Worm (Caenorhabditis elegans) whole organism, mixed stage, embryonic: ENCODE data around the gene R09E12.9.

ENCODE experiments used
- M03D4.4 ChIP-seq: sonication (generic microtip); optimal IDR thresholded peaks from 2 replicates; lab custom pipeline; 2017; ENCODE audit warnings: mild to moderate bottlenecking, missing genetic modification characterization, missing compliant biosample characterization
- bed-3 ChIP-seq: fragments of 200-800 bp; sonication (Bioruptor generic); optimal IDR thresholded peaks from 3 replicates; lab custom pipeline; 2018; ENCODE audit warnings: mild to moderate bottlenecking, missing genetic modification characterization, moderate library complexity, missing compliant biosample characterization
- blmp-1 ChIP-seq: fragments of 150-350 bp; optimal IDR thresholded peaks from 2 replicates; lab custom pipeline; 2014; ENCODE audit warnings: missing biosample characterization, missing genetic modification characterization
- ceh-39 ChIP-seq: fragments of 150-350 bp; optimal IDR thresholded peaks from 2 replicates; lab custom pipeline; 2014; ENCODE audit warnings: missing biosample characterization, missing genetic modification characterization
- ceh-43 ChIP-seq: fragments of 200-800 bp; sonication (Bioruptor generic); optimal IDR thresholded peaks from 2 replicates; lab custom pipeline; 2018; ENCODE audit warnings: mild to moderate bottlenecking, missing genetic modification characterization, moderate library complexity, missing compliant biosample characterization
- ceh-83 ChIP-seq: fragments of 200-800 bp; sonication (Bioruptor generic); optimal IDR thresholded peaks from 2 replicates; lab custom pipeline; 2018; ENCODE audit warnings: mild to moderate bottlenecking, missing genetic modification characterization, missing compliant biosample characterization
- ces-1 ChIP-seq: fragments of 150-350 bp; optimal IDR thresholded peaks from 2 replicates; lab custom pipeline; 2014; ENCODE audit warnings: missing biosample characterization, missing genetic modification reagents, missing genetic modification characterization
- cnd-1 ChIP-seq: fragments of 200-800 bp; sonication (Bioruptor generic); optimal IDR thresholded peaks from 2 replicates; lab custom pipeline; 2018; ENCODE audit warnings: mild to moderate bottlenecking, missing genetic modification characterization, missing compliant biosample characterization
- drap-1 ChIP-seq: fragments of 200-800 bp; sonication (Bioruptor generic); optimal IDR thresholded peaks from 3 replicates; lab custom pipeline; 2018; ENCODE audit warnings: mild to moderate bottlenecking, missing genetic modification characterization, missing compliant biosample characterization
- elt-1 ChIP-seq: sonication (generic microtip); optimal IDR thresholded peaks from 2 replicates; lab custom pipeline; 2017; ENCODE audit warnings: missing genetic modification characterization, mild to moderate bottlenecking, missing compliant biosample characterization, antibody characterized with exemption, moderate library complexity, borderline replicate concordance; ENCODE audit not compliant: insufficient read depth
- elt-3 ChIP-seq: fragments of 150-350 bp; optimal IDR thresholded peaks from 2 replicates; lab custom pipeline; 2014; ENCODE audit warnings: missing biosample characterization, missing genetic modification characterization
- flh-1 ChIP-seq: fragments of 200-800 bp; sonication (Bioruptor generic); optimal IDR thresholded peaks from 2 replicates; lab custom pipeline; 2018; ENCODE audit warnings: mild to moderate bottlenecking, missing genetic modification characterization, moderate library complexity, missing compliant biosample characterization
- ham-2 ChIP-seq: fragments of 200-800 bp; sonication (Bioruptor generic); optimal IDR thresholded peaks from 2 replicates; lab custom pipeline; 2018; ENCODE audit warnings: mild to moderate bottlenecking, missing genetic modification characterization, missing compliant biosample characterization
- hlh-1 ChIP-seq: fragments of 150-350 bp; optimal IDR thresholded peaks from 2 replicates; lab custom pipeline; 2014; ENCODE audit warnings: missing biosample characterization, missing genetic modification reagents, missing genetic modification characterization
- lin-13 ChIP-seq: fragments of 150-350 bp; optimal IDR thresholded peaks from 2 replicates; lab custom pipeline; 2014; ENCODE audit warnings: missing biosample characterization, missing genetic modification characterization
- lin-32 ChIP-seq: fragments of 200-800 bp; sonication (Bioruptor generic); optimal IDR thresholded peaks from 2 replicates; lab custom pipeline; 2018; ENCODE audit warnings: mild to moderate bottlenecking, missing genetic modification characterization, missing compliant biosample characterization
- lsy-2 ChIP-seq: fragments of 150-350 bp; optimal IDR thresholded peaks from 2 replicates; lab custom pipeline; 2014; ENCODE audit warnings: missing biosample characterization, missing genetic modification characterization
- mab-5 ChIP-seq: fragments of 150-350 bp; optimal IDR thresholded peaks from 2 replicates; lab custom pipeline; 2014; ENCODE audit warnings: missing biosample characterization, missing genetic modification characterization
- mep-1 ChIP-seq: fragments of 150-350 bp; optimal IDR thresholded peaks from 2 replicates; lab custom pipeline; 2017; ENCODE audit warnings: missing biosample characterization, missing genetic modification reagents, missing genetic modification characterization, inconsistent platforms
- mls-2 ChIP-seq: sonication (generic microtip); optimal IDR thresholded peaks from 2 replicates; lab custom pipeline; 2016; ENCODE audit warnings: mild to moderate bottlenecking, missing genetic modification characterization, moderate library complexity, missing compliant biosample characterization
- nhr-12 ChIP-seq: fragments of 150-350 bp; optimal IDR thresholded peaks from 2 replicates; lab custom pipeline; 2014; ENCODE audit warnings: missing biosample characterization, missing genetic modification characterization
- nhr-2 ChIP-seq: fragments of 150-350 bp; optimal IDR thresholded peaks from 2 replicates; lab custom pipeline; 2014; ENCODE audit warnings: missing biosample characterization, missing genetic modification characterization
- nhr-237 ChIP-seq: fragments of 150-350 bp; optimal IDR thresholded peaks from 2 replicates; lab custom pipeline; 2014; ENCODE audit warnings: missing biosample characterization, missing genetic modification characterization
- nhr-28 ChIP-seq: fragments of 150-350 bp; optimal IDR thresholded peaks from 2 replicates; lab custom pipeline; 2014; ENCODE audit warnings: missing biosample characterization, missing genetic modification characterization
- nhr-76 ChIP-seq: sonication (generic microtip); optimal IDR thresholded peaks from 2 replicates; lab custom pipeline; 2017; ENCODE audit warnings: missing biosample characterization, missing genetic modification characterization
- pha-4 ChIP-seq: fragments of 150-350 bp; optimal IDR thresholded peaks from 2 replicates; lab custom pipeline; 2018; ENCODE audit warnings: missing biosample characterization, missing genetic modification reagents, missing genetic modification characterization
- sem-2 ChIP-seq: fragments of 200-800 bp; sonication (Bioruptor generic); optimal IDR thresholded peaks from 2 replicates; lab custom pipeline; 2018; ENCODE audit warnings: mild to moderate bottlenecking, missing genetic modification characterization, missing compliant biosample characterization
- snpc-4 ChIP-seq: fragments of 150-350 bp; optimal IDR thresholded peaks from 2 replicates; lab custom pipeline; 2014; ENCODE audit warnings: missing biosample characterization, missing genetic modification characterization
- sptf-1 ChIP-seq: sonication (generic microtip); optimal IDR thresholded peaks from 2 replicates; lab custom pipeline; 2017; ENCODE audit warnings: mild to moderate bottlenecking, missing genetic modification characterization, moderate library complexity, missing compliant biosample characterization
- tbx-8 ChIP-seq: fragments of 200-800 bp; sonication (Bioruptor generic); optimal IDR thresholded peaks from 2 replicates; lab custom pipeline; 2018; ENCODE audit warnings: mild to moderate bottlenecking, missing genetic modification characterization, moderate library complexity, missing compliant biosample characterization
- unc-120 ChIP-seq: sonication (generic microtip); optimal IDR thresholded peaks from 2 replicates; lab custom pipeline; 2017; ENCODE audit warnings: missing genetic modification characterization, missing compliant biosample characterization; ENCODE audit not compliant: poor library complexity, severe bottlenecking
- unc-39 ChIP-seq: fragments of 150-350 bp; optimal IDR thresholded peaks from 2 replicates; lab custom pipeline; 2014; ENCODE audit warnings: missing biosample characterization, missing genetic modification characterization
- unc-62 ChIP-seq: fragments of 150-350 bp; optimal IDR thresholded peaks from 2 replicates; lab custom pipeline; 2014; ENCODE audit warnings: missing biosample characterization, missing genetic modification reagents, missing genetic modification characterization
- zip-8 ChIP-seq: fragments of 150-350 bp; optimal IDR thresholded peaks from 2 replicates; lab custom pipeline; 2014; ENCODE audit warnings: missing biosample characterization, missing genetic modification characterization
- ztf-11 ChIP-seq: fragments of 150-350 bp; optimal IDR thresholded peaks from 2 replicates; lab custom pipeline; 2014; ENCODE audit warnings: missing biosample characterization, missing genetic modification characterization

The R09E12.9 gene

ce11 chrV:777285-777684, at the start of gene R09E12.9:
Gene R09E12.9 (plus strand): TSS chrV:777600.
- no peak for TF ChIP-seq nhr-237
- no peak for TF ChIP-seq lin-32 (GFP tag; lab: Kevin White, UChicago)
- peak; percentile 83 for TF ChIP-seq nhr-28 (tag; lab: Kevin White, UChicago)
- no peak for TF ChIP-seq ceh-39 (tag; lab: Kevin White, UChicago)

ce11 chrV:728822-729493, 48.4 kb upstream of the R09E12.9 start:
- no peak for TF ChIP-seq blmp-1 (tag; lab: Kevin White, UChicago)
- TF ChIP-seq hlh-1 = peak; percentile 2
- TF ChIP-seq, all 35 proteins: peak for 1

- TF ChIP-seq sptf-1 = no peak
- TF ChIP-seq ces-1 (GFP tag; lab: Kevin White, UChicago) = no peak
- TF ChIP-seq tbx-8 (GFP tag; lab: Kevin White, UChicago) = no peak
- no peak for TF ChIP-seq nhr-12 (tag; lab: Kevin White, UChicago)
- TF ChIP-seq zip-8 (tag; lab: Kevin White, UChicago) = no peak
- TF ChIP-seq flh-1 (GFP tag; lab: Kevin White, UChicago) = no peak
Observed at ce11 chrV:730216-730615, 47.2 kb upstream of the R09E12.9 start.

DNA sequence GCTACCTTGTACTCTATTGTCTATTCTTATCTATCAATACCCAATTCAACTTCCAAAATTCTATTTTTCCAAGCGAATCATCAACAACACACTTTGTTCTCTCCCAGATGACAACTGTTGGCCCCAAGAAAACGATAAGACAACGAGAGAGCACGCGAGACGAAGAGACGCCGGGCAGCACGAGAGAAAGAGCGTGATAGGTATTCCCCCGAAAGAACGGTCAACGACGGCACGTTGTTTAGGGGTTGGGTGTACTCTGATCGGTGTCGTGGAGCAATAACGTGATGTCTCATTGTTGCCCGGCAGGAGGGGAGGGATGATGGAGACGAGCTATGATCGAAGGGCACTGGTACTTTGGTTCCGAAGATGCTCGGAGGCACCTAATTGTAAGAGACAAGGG, 46.1 kb upstream of the R09E12.9 start:
- no peak for TF ChIP-seq sem-2 (GFP tag; lab: Kevin White, UChicago)
- TF ChIP-seq lin-32 (GFP tag; lab: Kevin White, UChicago) = no peak
- TF ChIP-seq ces-1 (GFP tag; lab: Kevin White, UChicago) = no peak
- no peak for TF ChIP-seq elt-3 (tag; lab: Kevin White, UChicago)
- no peak for TF ChIP-seq mep-1 (tag; lab: Kevin White, UChicago)
- peak; percentile 98 for TF ChIP-seq hlh-1
- TF ChIP-seq unc-62 = peak; percentile 87
- no peak for TF ChIP-seq ceh-39 (tag; lab: Kevin White, UChicago)
- TF ChIP-seq pha-4 (tag; lab: Kevin White, UChicago) = no peak
- no peak for TF ChIP-seq sptf-1
- TF ChIP-seq ztf-11 (tag; lab: Kevin White, UChicago) = no peak
- no peak for TF ChIP-seq cnd-1 (tag; lab: Kevin White, UChicago)
- no peak for TF ChIP-seq bed-3 (GFP tag; lab: Kevin White, UChicago)
- TF ChIP-seq unc-120 (tag; lab: Kevin White, UChicago) = peak; percentile 91
- TF ChIP-seq elt-1 = no peak
- peak; percentile 89 for TF ChIP-seq nhr-2 (tag; lab: Kevin White, UChicago)
- TF ChIP-seq mls-2 = no peak
- no peak for TF ChIP-seq zip-8 (tag; lab: Kevin White, UChicago)
- no peak for TF ChIP-seq lin-13 (tag; lab: Kevin White, UChicago)
- TF ChIP-seq ceh-43 (GFP tag; lab: Kevin White, UChicago) = no peak
- no peak for TF ChIP-seq ham-2
- TF ChIP-seq nhr-28 (tag; lab: Kevin White, UChicago) = no peak
- no peak for TF ChIP-seq snpc-4 (tag; lab: Kevin White, UChicago)
- TF ChIP-seq lsy-2 = no peak
- TF ChIP-seq nhr-237 = no peak
- TF ChIP-seq mab-5 (tag; lab: Kevin White, UChicago) = no peak
- peak; percentile 41 for TF ChIP-seq M03D4.4 (tag; lab: Kevin White, UChicago)
- TF ChIP-seq flh-1 (GFP tag; lab: Kevin White, UChicago) = no peak
- no peak for TF ChIP-seq nhr-12 (tag; lab: Kevin White, UChicago)
- no peak for TF ChIP-seq tbx-8 (GFP tag; lab: Kevin White, UChicago)
- TF ChIP-seq nhr-76 (tag; lab: Kevin White, UChicago) = no peak
- TF ChIP-seq drap-1 = peak; percentile 11
- TF ChIP-seq ceh-83 = no peak
- no peak for TF ChIP-seq blmp-1 (tag; lab: Kevin White, UChicago)
- no peak for TF ChIP-seq unc-39 (tag; lab: Kevin White, UChicago)
- TF ChIP-seq, all 35 proteins: peak for 6
